Fruit fly (Drosophila melanogaster) Kc167 (cell line): ENCODE measurements around the gene CG10801.

ENCODE experiments used
- h ChIP-seq: fragments of >200 bp; optimal IDR thresholded peaks from 3 replicates; lab custom pipeline; 2018; ENCODE audit warnings: missing external identifiers
- insv ChIP-seq: fragments of >200 bp; optimal IDR thresholded peaks from 3 replicates; lab custom pipeline; 2018; ENCODE audit warnings: missing external identifiers
- psq ChIP-seq: fragments of >200 bp; optimal IDR thresholded peaks from 2 replicates; lab custom pipeline; 2017; ENCODE audit warnings: missing external identifiers
- ttk ChIP-seq: sonication (Bioruptor generic); optimal IDR thresholded peaks from 2 replicates; lab custom pipeline; 2017; ENCODE audit warnings: missing external identifiers

- TF ChIP-seq psq (lab: Kevin White, UChicago) (no peak), insv (no peak), h (no peak), ttk (lab: Kevin White, UChicago) (no peak)
These were observed 13.2 kb downstream of the CG10801 start for dm6 chrX:3473636-3474035.
